Worm (Caenorhabditis elegans): ENCODE results near the gene B0432.1.

- TF ChIP-seq flt-1 (GFP tag; IDR thresholded peaks at IDR 0.05), result no peak
- no peak for TF ChIP-seq med-1 (GFP tag; optimal IDR thresholded peaks at IDR 0.05; ENCODE audit: insufficient read depth)
- TF ChIP-seq klf-2 (GFP tag; conservative IDR thresholded peaks at IDR 0.05), result no peak
Measured at ce11 chrII:347734-348133, 50.5 kb downstream of the B0432.1 start, which contains the start of gene D1069.3.

Measured in whole organism, midembryonic.